Worm (Caenorhabditis elegans) whole organism, mixed stage, embryonic: Measurements from ENCODE around the gene lgmn-1.

Source experiments
- M03D4.4 ChIP-seq: sonication (generic microtip); optimal IDR thresholded peaks from 2 replicates; lab custom pipeline; 2017; ENCODE audit warnings: mild to moderate bottlenecking, missing genetic modification characterization, missing compliant biosample characterization
- bed-3 ChIP-seq: fragments of 200-800 bp; sonication (Bioruptor generic); optimal IDR thresholded peaks from 3 replicates; lab custom pipeline; 2018; ENCODE audit warnings: mild to moderate bottlenecking, missing genetic modification characterization, moderate library complexity, missing compliant biosample characterization
- blmp-1 ChIP-seq: fragments of 150-350 bp; optimal IDR thresholded peaks from 2 replicates; lab custom pipeline; 2014; ENCODE audit warnings: missing biosample characterization, missing genetic modification characterization
- ceh-39 ChIP-seq: fragments of 150-350 bp; optimal IDR thresholded peaks from 2 replicates; lab custom pipeline; 2014; ENCODE audit warnings: missing biosample characterization, missing genetic modification characterization
- ceh-43 ChIP-seq: fragments of 200-800 bp; sonication (Bioruptor generic); optimal IDR thresholded peaks from 2 replicates; lab custom pipeline; 2018; ENCODE audit warnings: mild to moderate bottlenecking, missing genetic modification characterization, moderate library complexity, missing compliant biosample characterization
- ceh-83 ChIP-seq: fragments of 200-800 bp; sonication (Bioruptor generic); optimal IDR thresholded peaks from 2 replicates; lab custom pipeline; 2018; ENCODE audit warnings: mild to moderate bottlenecking, missing genetic modification characterization, missing compliant biosample characterization
- ces-1 ChIP-seq: fragments of 150-350 bp; optimal IDR thresholded peaks from 2 replicates; lab custom pipeline; 2014; ENCODE audit warnings: missing biosample characterization, missing genetic modification reagents, missing genetic modification characterization
- cnd-1 ChIP-seq: fragments of 200-800 bp; sonication (Bioruptor generic); optimal IDR thresholded peaks from 2 replicates; lab custom pipeline; 2018; ENCODE audit warnings: mild to moderate bottlenecking, missing genetic modification characterization, missing compliant biosample characterization
- drap-1 ChIP-seq: fragments of 200-800 bp; sonication (Bioruptor generic); optimal IDR thresholded peaks from 3 replicates; lab custom pipeline; 2018; ENCODE audit warnings: mild to moderate bottlenecking, missing genetic modification characterization, missing compliant biosample characterization
- elt-3 ChIP-seq: fragments of 150-350 bp; optimal IDR thresholded peaks from 2 replicates; lab custom pipeline; 2014; ENCODE audit warnings: missing biosample characterization, missing genetic modification characterization
- flh-1 ChIP-seq: fragments of 200-800 bp; sonication (Bioruptor generic); optimal IDR thresholded peaks from 2 replicates; lab custom pipeline; 2018; ENCODE audit warnings: mild to moderate bottlenecking, missing genetic modification characterization, moderate library complexity, missing compliant biosample characterization
- ham-2 ChIP-seq: fragments of 200-800 bp; sonication (Bioruptor generic); optimal IDR thresholded peaks from 2 replicates; lab custom pipeline; 2018; ENCODE audit warnings: mild to moderate bottlenecking, missing genetic modification characterization, missing compliant biosample characterization
- hlh-1 ChIP-seq: fragments of 150-350 bp; optimal IDR thresholded peaks from 2 replicates; lab custom pipeline; 2014; ENCODE audit warnings: missing biosample characterization, missing genetic modification reagents, missing genetic modification characterization
- lin-13 ChIP-seq: fragments of 150-350 bp; optimal IDR thresholded peaks from 2 replicates; lab custom pipeline; 2014; ENCODE audit warnings: missing biosample characterization, missing genetic modification characterization
- lsy-2 ChIP-seq: fragments of 150-350 bp; optimal IDR thresholded peaks from 2 replicates; lab custom pipeline; 2014; ENCODE audit warnings: missing biosample characterization, missing genetic modification characterization
- mab-5 ChIP-seq: fragments of 150-350 bp; optimal IDR thresholded peaks from 2 replicates; lab custom pipeline; 2014; ENCODE audit warnings: missing biosample characterization, missing genetic modification characterization
- mep-1 ChIP-seq: fragments of 150-350 bp; optimal IDR thresholded peaks from 2 replicates; lab custom pipeline; 2017; ENCODE audit warnings: missing biosample characterization, missing genetic modification reagents, missing genetic modification characterization, inconsistent platforms
- mls-2 ChIP-seq: sonication (generic microtip); optimal IDR thresholded peaks from 2 replicates; lab custom pipeline; 2016; ENCODE audit warnings: mild to moderate bottlenecking, missing genetic modification characterization, moderate library complexity, missing compliant biosample characterization
- nhr-12 ChIP-seq: fragments of 150-350 bp; optimal IDR thresholded peaks from 2 replicates; lab custom pipeline; 2014; ENCODE audit warnings: missing biosample characterization, missing genetic modification characterization
- nhr-2 ChIP-seq: fragments of 150-350 bp; optimal IDR thresholded peaks from 2 replicates; lab custom pipeline; 2014; ENCODE audit warnings: missing biosample characterization, missing genetic modification characterization
- nhr-237 ChIP-seq: fragments of 150-350 bp; optimal IDR thresholded peaks from 2 replicates; lab custom pipeline; 2014; ENCODE audit warnings: missing biosample characterization, missing genetic modification characterization
- nhr-28 ChIP-seq: fragments of 150-350 bp; optimal IDR thresholded peaks from 2 replicates; lab custom pipeline; 2014; ENCODE audit warnings: missing biosample characterization, missing genetic modification characterization
- nhr-76 ChIP-seq: sonication (generic microtip); optimal IDR thresholded peaks from 2 replicates; lab custom pipeline; 2017; ENCODE audit warnings: missing biosample characterization, missing genetic modification characterization
- pha-4 ChIP-seq: fragments of 150-350 bp; optimal IDR thresholded peaks from 2 replicates; lab custom pipeline; 2018; ENCODE audit warnings: missing biosample characterization, missing genetic modification reagents, missing genetic modification characterization
- sem-2 ChIP-seq: fragments of 200-800 bp; sonication (Bioruptor generic); optimal IDR thresholded peaks from 2 replicates; lab custom pipeline; 2018; ENCODE audit warnings: mild to moderate bottlenecking, missing genetic modification characterization, missing compliant biosample characterization
- snpc-4 ChIP-seq: fragments of 150-350 bp; optimal IDR thresholded peaks from 2 replicates; lab custom pipeline; 2014; ENCODE audit warnings: missing biosample characterization, missing genetic modification characterization
- sptf-1 ChIP-seq: sonication (generic microtip); optimal IDR thresholded peaks from 2 replicates; lab custom pipeline; 2017; ENCODE audit warnings: mild to moderate bottlenecking, missing genetic modification characterization, moderate library complexity, missing compliant biosample characterization
- tbx-8 ChIP-seq: fragments of 200-800 bp; sonication (Bioruptor generic); optimal IDR thresholded peaks from 2 replicates; lab custom pipeline; 2018; ENCODE audit warnings: mild to moderate bottlenecking, missing genetic modification characterization, moderate library complexity, missing compliant biosample characterization
- unc-120 ChIP-seq: sonication (generic microtip); optimal IDR thresholded peaks from 2 replicates; lab custom pipeline; 2017; ENCODE audit warnings: missing genetic modification characterization, missing compliant biosample characterization; ENCODE audit not compliant: poor library complexity, severe bottlenecking
- unc-39 ChIP-seq: fragments of 150-350 bp; optimal IDR thresholded peaks from 2 replicates; lab custom pipeline; 2014; ENCODE audit warnings: missing biosample characterization, missing genetic modification characterization
- unc-62 ChIP-seq: fragments of 150-350 bp; optimal IDR thresholded peaks from 2 replicates; lab custom pipeline; 2014; ENCODE audit warnings: missing biosample characterization, missing genetic modification reagents, missing genetic modification characterization
- ztf-11 ChIP-seq: fragments of 150-350 bp; optimal IDR thresholded peaks from 2 replicates; lab custom pipeline; 2014; ENCODE audit warnings: missing biosample characterization, missing genetic modification characterization

The lgmn-1 gene

DNA sequence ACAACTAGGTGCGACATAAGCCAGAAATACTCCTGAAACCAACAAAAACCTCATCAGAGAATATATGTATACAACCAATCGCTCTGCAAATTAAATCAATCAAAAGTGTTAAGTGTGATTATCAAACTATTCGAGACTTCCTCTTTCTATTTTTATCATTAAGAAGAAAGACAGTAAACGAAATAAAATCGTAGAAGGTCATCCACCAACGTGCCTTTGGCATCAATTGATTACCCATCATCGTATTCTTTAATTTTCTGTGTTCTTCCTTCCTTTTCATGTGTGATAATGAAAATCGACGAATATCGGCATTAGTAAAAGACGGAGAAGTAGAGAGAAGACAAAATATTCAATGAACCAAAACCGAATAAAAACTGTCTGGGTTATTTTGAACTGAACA lies 910 bp upstream of the lgmn-1 start:
- TF ChIP-seq ceh-43 (GFP tag; lab: Kevin White, UChicago) (no peak), elt-3 (tag; lab: Kevin White, UChicago) (no peak), unc-62 (no peak), blmp-1 (no peak), hlh-1 (tag; lab: Kevin White, UChicago) (no peak), unc-120 (tag; lab: Kevin White, UChicago) (no peak), sptf-1 (tag; lab: Kevin White, UChicago) (no peak), nhr-28 (tag; lab: Kevin White, UChicago) (no peak), ham-2 (GFP tag; lab: Kevin White, UChicago) (no peak), mab-5 (tag; lab: Kevin White, UChicago) (no peak), sem-2 (GFP tag; lab: Kevin White, UChicago) (no peak), ceh-83 (no peak), ztf-11 (tag; lab: Kevin White, UChicago) (no peak)

DNA sequence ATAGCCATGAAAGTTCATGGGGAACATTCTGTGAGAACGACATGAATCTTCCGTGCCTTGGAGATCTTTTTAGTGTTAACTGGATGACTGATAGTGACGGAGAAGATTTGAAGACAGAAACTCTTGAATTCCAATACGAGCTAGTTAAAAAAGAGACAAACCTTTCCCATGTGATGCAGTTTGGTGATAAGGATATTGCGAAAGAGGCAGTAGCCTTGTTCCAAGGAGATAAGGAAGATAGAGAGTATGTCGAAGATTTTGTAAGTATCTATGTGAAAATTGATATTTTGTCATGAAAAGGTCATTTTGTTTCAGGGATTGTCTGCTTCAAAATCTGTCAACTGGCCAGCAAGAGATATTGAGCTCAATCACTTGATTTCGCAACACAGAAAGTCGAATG lies 1.0 kb downstream of the lgmn-1 start:
- no peak for TF ChIP-seq mab-5 (tag; lab: Kevin White, UChicago)
- TF ChIP-seq hlh-1 (tag; lab: Kevin White, UChicago) = no peak
- no peak for TF ChIP-seq ham-2 (GFP tag; lab: Kevin White, UChicago)
- no peak for TF ChIP-seq lsy-2
- TF ChIP-seq unc-62 = no peak
- no peak for TF ChIP-seq mls-2 (tag; lab: Kevin White, UChicago)
- no peak for TF ChIP-seq unc-39 (tag; lab: Kevin White, UChicago)
- TF ChIP-seq tbx-8 (GFP tag; lab: Kevin White, UChicago) = no peak
- TF ChIP-seq ztf-11 (tag; lab: Kevin White, UChicago) = no peak
- no peak for TF ChIP-seq nhr-237
- TF ChIP-seq lin-13 (tag; lab: Kevin White, UChicago) = no peak

DNA sequence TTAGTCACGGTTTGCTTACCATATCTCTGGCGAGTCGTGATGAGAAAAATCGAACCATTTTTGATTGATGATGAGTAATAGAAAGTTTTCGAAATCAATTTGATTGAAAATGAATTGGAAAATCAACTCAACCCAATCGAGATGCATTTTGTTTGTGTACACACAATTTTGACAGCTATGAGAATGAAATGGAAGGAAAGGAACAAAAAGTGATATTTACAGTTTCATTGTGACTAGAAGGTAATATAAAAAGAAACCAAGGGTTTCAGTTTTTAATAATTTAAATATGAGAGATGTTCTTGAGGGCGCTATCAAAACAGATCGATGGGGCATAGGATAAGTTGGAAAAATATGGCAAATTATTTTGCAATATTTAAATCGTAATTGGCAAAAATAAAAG lies 4.3 kb downstream of the lgmn-1 start, which contains the start of gene cal-1:
TSS of gene cal-1 (minus strand) at position 101 of the 400 bp plus-strand sequence.
- TF ChIP-seq snpc-4 (tag; lab: Kevin White, UChicago) (no peak), cnd-1 (tag; lab: Kevin White, UChicago) (no peak), mep-1 (no peak), blmp-1 (no peak), bed-3 (GFP tag; lab: Kevin White, UChicago) (no peak), unc-39 (tag; lab: Kevin White, UChicago) (no peak), ces-1 (GFP tag; lab: Kevin White, UChicago) (no peak), M03D4.4 (tag; lab: Kevin White, UChicago) (no peak), nhr-12 (tag; lab: Kevin White, UChicago) (no peak), nhr-2 (tag; lab: Kevin White, UChicago) (no peak), flh-1 (GFP tag; lab: Kevin White, UChicago) (no peak), ztf-11 (tag; lab: Kevin White, UChicago) (no peak), nhr-28 (tag; lab: Kevin White, UChicago) (no peak), pha-4 (tag; lab: Kevin White, UChicago) (no peak), ceh-39 (no peak), lsy-2 (no peak), drap-1 (GFP tag; lab: Kevin White, UChicago) (no peak), mls-2 (tag; lab: Kevin White, UChicago) (no peak), nhr-76 (no peak), hlh-1 (tag; lab: Kevin White, UChicago) (no peak)
- TF ChIP-seq, all 35 proteins: peak for 0

DNA sequence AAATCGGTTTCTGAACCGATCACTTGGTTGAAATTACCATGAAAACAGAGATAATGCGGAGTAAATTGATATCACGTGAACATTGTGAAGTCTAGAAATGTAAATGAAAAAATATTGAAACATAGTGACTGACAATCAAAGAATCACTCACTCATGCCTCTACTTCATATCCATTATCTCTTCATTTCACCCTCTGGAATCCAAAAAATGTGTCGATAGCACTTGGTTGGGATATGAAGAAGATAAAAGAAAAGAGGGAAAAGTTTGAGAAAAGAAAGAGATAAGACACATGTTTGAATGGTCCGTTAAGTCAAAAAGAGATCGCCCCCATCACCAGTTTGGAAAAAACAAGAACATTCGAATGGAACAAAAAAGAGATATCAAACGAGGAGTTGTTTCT lies 4.9 kb downstream of the lgmn-1 start:
- TF ChIP-seq drap-1 (GFP tag; lab: Kevin White, UChicago) (no peak), blmp-1 (no peak), unc-120 (tag; lab: Kevin White, UChicago) (peak; percentile 70), hlh-1 (tag; lab: Kevin White, UChicago) (peak; percentile 47), unc-62 (peak; percentile 74)
- TF ChIP-seq, all 35 proteins: peak for 3

DNA sequence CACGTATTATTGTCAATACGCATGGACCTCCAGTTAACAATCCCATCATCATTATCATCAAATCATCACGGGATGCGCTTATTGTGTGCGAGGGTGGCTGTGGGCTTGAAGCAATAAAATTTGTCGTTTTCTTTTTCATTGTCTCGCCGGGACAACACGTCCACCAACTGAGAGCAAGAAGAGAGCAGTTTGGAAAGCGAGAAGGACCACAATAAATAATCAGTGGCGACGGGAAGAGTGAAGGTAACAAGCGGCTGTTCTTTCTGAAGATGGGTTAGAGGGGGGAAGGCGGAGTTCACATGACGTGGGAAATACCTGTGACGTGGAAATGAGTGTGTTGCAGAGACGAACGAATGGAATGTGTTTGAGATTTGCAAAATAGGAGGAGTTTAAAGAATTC lies 5.9 kb downstream of the lgmn-1 start:
- TF ChIP-seq hlh-1 (tag; lab: Kevin White, UChicago) = peak; percentile 93
- no peak for TF ChIP-seq unc-39 (tag; lab: Kevin White, UChicago)
- TF ChIP-seq M03D4.4 (tag; lab: Kevin White, UChicago) = no peak
- no peak for TF ChIP-seq ces-1 (GFP tag; lab: Kevin White, UChicago)
- peak; percentile 79 for TF ChIP-seq unc-62
- TF ChIP-seq unc-120 (tag; lab: Kevin White, UChicago) = peak; percentile 84
- TF ChIP-seq, all 35 proteins: peak for 3
